Fruit fly (Drosophila melanogaster): ENCODE data around the gene Ir94e.

Gene Ir94e

dm6 chr3R:23405209-23405608, at the start of gene Ir94e:
Gene Ir94e, plus strand, starts transcription at chr3R:23405509.
- TF ChIP-seq Pif1A (GFP tag; optimal IDR thresholded peaks at IDR 0.05): no peak
- TF ChIP-seq CG8301 (tag; optimal IDR thresholded peaks at IDR 0.05): no peak
- no peak for TF ChIP-seq CG14655 (GFP tag; optimal IDR thresholded peaks at IDR 0.05)
- TF ChIP-seq CG8159 (tag; optimal IDR thresholded peaks at IDR 0.05): no peak
- TF ChIP-seq D1 (tag; optimal IDR thresholded peaks at IDR 0.05): no peak
- no peak for TF ChIP-seq CG32121 (GFP tag; IDR thresholded peaks at IDR 0.05)
- TF ChIP-seq CG12605 (GFP tag; IDR thresholded peaks at IDR 0.05): no peak
- TF ChIP-seq gl (tag; optimal IDR thresholded peaks at IDR 0.05): no peak
- no peak for TF ChIP-seq rn (GFP tag; IDR thresholded peaks at IDR 0.05)
- no peak for TF ChIP-seq CG17806 (tag; optimal IDR thresholded peaks at IDR 0.05)
- TF ChIP-seq CG15710 (tag; optimal IDR thresholded peaks at IDR 0.05): no peak
- TF ChIP-seq EcR (GFP tag; optimal IDR thresholded peaks at IDR 0.05): no peak

- TF ChIP-seq CG10348 (GFP tag; IDR thresholded peaks at IDR 0.05): no peak
- peak; percentile 52 for TF ChIP-seq CG8301 (tag; optimal IDR thresholded peaks at IDR 0.05)
- peak; percentile 15 for TF ChIP-seq CG34367 (tag; optimal IDR thresholded peaks at IDR 0.05)
- no peak for TF ChIP-seq CG12605 (GFP tag; IDR thresholded peaks at IDR 0.05)
- TF ChIP-seq EcR (GFP tag; optimal IDR thresholded peaks at IDR 0.05): no peak
- no peak for TF ChIP-seq CG13204 (GFP tag; optimal IDR thresholded peaks at IDR 0.05)
- peak; percentile 40; the same call in 1 of the 2 replicates for TF ChIP-seq CG32121 (GFP tag; IDR thresholded peaks at IDR 0.05)
- peak; percentile 51 for TF ChIP-seq CG17806 (tag; optimal IDR thresholded peaks at IDR 0.05)
- peak; percentile 59 for TF ChIP-seq CG8159 (tag; optimal IDR thresholded peaks at IDR 0.05)
- TF ChIP-seq CG15710 (tag; optimal IDR thresholded peaks at IDR 0.05): peak; percentile 36
- peak; percentile 22; the same call in 1 of the 2 replicates for TF ChIP-seq rn (GFP tag; IDR thresholded peaks at IDR 0.05)
- no peak for TF ChIP-seq fd96Ca (GFP tag; IDR thresholded peaks at IDR 0.05)
- TF ChIP-seq CG4496 (GFP tag; IDR thresholded peaks at IDR 0.05): peak; percentile 77
- TF ChIP-seq CG9948 (tag; optimal IDR thresholded peaks at IDR 0.05): peak; percentile 40
- peak; percentile 52 for TF ChIP-seq Ets98B (GFP tag; IDR thresholded peaks at IDR 0.05)
- peak; percentile 63 for TF ChIP-seq CG14655 (GFP tag; optimal IDR thresholded peaks at IDR 0.05)
- TF ChIP-seq Snoo (tag; optimal IDR thresholded peaks at IDR 0.05): peak; percentile 10
- TF ChIP-seq Pif1B (GFP tag; optimal IDR thresholded peaks at IDR 0.05): peak; percentile 56
- no peak for TF ChIP-seq Pif1A (GFP tag; optimal IDR thresholded peaks at IDR 0.05)
Observed at dm6 chr3R:23355829-23356738, 49.2 kb upstream of the Ir94e start, which contains the start of the genes ATPsynCF6 and Sec13. Gene ATPsynCF6, minus strand, starts transcription at chr3R:23356064. Gene Sec13, plus strand, starts transcription at chr3R:23356278.

- TF ChIP-seq EcR (GFP tag; optimal IDR thresholded peaks at IDR 0.05): no peak
- TF ChIP-seq CG13204 (GFP tag; optimal IDR thresholded peaks at IDR 0.05): no peak
- no peak for TF ChIP-seq Pif1A (GFP tag; optimal IDR thresholded peaks at IDR 0.05)
- peak; percentile 64; the same call in 1 of the 2 replicates for TF ChIP-seq Ets98B (GFP tag; IDR thresholded peaks at IDR 0.05)
- 0 out of 2 replicates have a peak, but pooled peaks have one; percentile 20 for TF ChIP-seq rn (GFP tag; IDR thresholded peaks at IDR 0.05)
- TF ChIP-seq CG8301 (tag; optimal IDR thresholded peaks at IDR 0.05): peak; percentile 75
- TF ChIP-seq CG9948 (tag; optimal IDR thresholded peaks at IDR 0.05): peak; percentile 75
- peak; percentile 57 for TF ChIP-seq Snoo (tag; optimal IDR thresholded peaks at IDR 0.05)
- peak; percentile 63 for TF ChIP-seq CG14655 (GFP tag; optimal IDR thresholded peaks at IDR 0.05)
- peak; percentile 78 for TF ChIP-seq CG4496 (GFP tag; IDR thresholded peaks at IDR 0.05)
- peak; percentile 74 for TF ChIP-seq CG17806 (tag; optimal IDR thresholded peaks at IDR 0.05)
- TF ChIP-seq CG34367 (tag; optimal IDR thresholded peaks at IDR 0.05): peak; percentile 79
- TF ChIP-seq CG8159 (tag; optimal IDR thresholded peaks at IDR 0.05): peak; percentile 81
- TF ChIP-seq CG15710 (tag; optimal IDR thresholded peaks at IDR 0.05): peak; percentile 85
- peak; percentile 12; the same call in 1 of the 2 replicates for TF ChIP-seq CG10348 (GFP tag; IDR thresholded peaks at IDR 0.05)
- TF ChIP-seq CG12605 (GFP tag; IDR thresholded peaks at IDR 0.05): peak; percentile 80
- TF ChIP-seq Pif1B (GFP tag; optimal IDR thresholded peaks at IDR 0.05): peak; percentile 49
- TF ChIP-seq fd96Ca (GFP tag; IDR thresholded peaks at IDR 0.05): no peak
- TF ChIP-seq CG32121 (GFP tag; IDR thresholded peaks at IDR 0.05): peak; percentile 76
- TF ChIP-seq D1 (tag; optimal IDR thresholded peaks at IDR 0.05): no peak
- TF ChIP-seq gl (tag; optimal IDR thresholded peaks at IDR 0.05): no peak
Observed at dm6 chr3R:23356920-23357386, 48.4 kb upstream of the Ir94e start.

- TF ChIP-seq CG32121 (GFP tag; IDR thresholded peaks at IDR 0.05) (no peak; the same call in 1 of the 2 replicates), Snoo (tag; optimal IDR thresholded peaks at IDR 0.05) (peak; percentile 18), Pif1A (GFP tag; optimal IDR thresholded peaks at IDR 0.05) (no peak), EcR (GFP tag; optimal IDR thresholded peaks at IDR 0.05) (no peak), CG17806 (tag; optimal IDR thresholded peaks at IDR 0.05) (no peak), CG4496 (GFP tag; IDR thresholded peaks at IDR 0.05) (no peak), CG9948 (tag; optimal IDR thresholded peaks at IDR 0.05) (no peak), CG12605 (GFP tag; IDR thresholded peaks at IDR 0.05) (no peak), fd96Ca (GFP tag; IDR thresholded peaks at IDR 0.05) (no peak), CG8159 (tag; optimal IDR thresholded peaks at IDR 0.05) (peak; percentile 16), CG34367 (tag; optimal IDR thresholded peaks at IDR 0.05) (no peak), CG13204 (GFP tag; optimal IDR thresholded peaks at IDR 0.05) (no peak), CG10348 (GFP tag; IDR thresholded peaks at IDR 0.05) (no peak), Pif1B (GFP tag; optimal IDR thresholded peaks at IDR 0.05) (peak; percentile 13), Ets98B (GFP tag; IDR thresholded peaks at IDR 0.05) (no peak; the same call in 1 of the 2 replicates), rn (GFP tag; IDR thresholded peaks at IDR 0.05) (no peak), CG15710 (tag; optimal IDR thresholded peaks at IDR 0.05) (no peak), gl (tag; optimal IDR thresholded peaks at IDR 0.05) (peak; percentile 13), D1 (tag; optimal IDR thresholded peaks at IDR 0.05) (no peak), CG8301 (tag; optimal IDR thresholded peaks at IDR 0.05) (no peak), CG14655 (GFP tag; optimal IDR thresholded peaks at IDR 0.05) (no peak)
Observed at dm6 chr3R:23358565-23359138, 46.7 kb upstream of the Ir94e start, which contains the start of gene RpS3. Gene RpS3, plus strand, starts transcription at chr3R:23358812.
